Worm (Caenorhabditis elegans): Measurements from ENCODE around the gene msrp-7.

DNA sequence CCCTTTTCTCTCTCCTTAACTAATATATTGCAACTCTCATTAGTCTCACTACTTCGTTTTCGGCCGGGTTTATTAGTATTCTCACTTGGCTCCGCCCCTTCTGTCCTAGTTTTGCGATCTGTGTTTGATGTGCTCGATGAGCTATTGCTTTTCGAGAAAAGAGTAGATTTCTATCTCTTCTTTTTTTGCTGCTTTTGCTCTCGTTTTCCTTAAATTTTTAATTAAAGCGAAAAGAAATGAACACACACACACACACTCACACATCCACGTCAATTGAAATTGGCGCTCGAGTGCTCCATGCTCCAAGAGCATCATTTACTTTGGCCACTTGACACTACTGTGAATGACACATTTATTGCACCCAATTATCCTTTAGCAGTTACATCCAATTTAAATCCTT lies 6.3 kb upstream of the msrp-7 start:
- no peak for TF ChIP-seq nhr-76 (tag; optimal IDR thresholded peaks at IDR 0.05)
- no peak for TF ChIP-seq lin-13 (tag; optimal IDR thresholded peaks at IDR 0.05)
- no peak for TF ChIP-seq unc-62 (GFP tag; optimal IDR thresholded peaks at IDR 0.05)
- no peak for TF ChIP-seq nhr-12 (tag; optimal IDR thresholded peaks at IDR 0.05)
- TF ChIP-seq ceh-43 (GFP tag; optimal IDR thresholded peaks at IDR 0.05) = no peak
- no peak for TF ChIP-seq ceh-39 (tag; optimal IDR thresholded peaks at IDR 0.05)
- no peak for TF ChIP-seq snpc-4 (tag; optimal IDR thresholded peaks at IDR 0.05)
- no peak for TF ChIP-seq mep-1 (tag; optimal IDR thresholded peaks at IDR 0.05)
- no peak for TF ChIP-seq mab-5 (tag; optimal IDR thresholded peaks at IDR 0.05)
- TF ChIP-seq M03D4.4 (tag; optimal IDR thresholded peaks at IDR 0.05) = no peak

Data from whole organism, mixed stage, embryonic.